Fruit fly (Drosophila melanogaster) S2 (cell line): ENCODE results near the gene G6P.

Experiments
- CG8478 ChIP-seq: fragments of >200 bp; optimal IDR thresholded peaks from 2 replicates; lab custom pipeline; 2018
- CTCF ChIP-seq, 2 experiments: fragments of >200 bp; optimal IDR thresholded peaks; 2 replicates each; lab custom pipeline; 2018

- no peak for TF ChIP-seq CG8478 (lab: Kevin White, UChicago)
- TF ChIP-seq CTCF (optimal IDR thresholded peaks at IDR 0.05; lab: Kevin White, UChicago): peak in 1 of 2 experiments; percentile 21
Observed at dm6 chr2L:2769476-2770185, 45.9 kb downstream of the G6P start, which contains the start of the genes colt and HINT1.
